Fruit fly (Drosophila melanogaster): Measurements from ENCODE around the gene CG45263.

dm6 chr3R:8524277-8524676 is 46.9 kb upstream of the CG45263 start:
- no peak for TF ChIP-seq CG8478 (optimal IDR thresholded peaks at IDR 0.05)
- TF ChIP-seq CTCF (optimal IDR thresholded peaks at IDR 0.05): no peak
